Worm (Caenorhabditis elegans) whole organism, midembryonic: ENCODE results near the gene sri-42.
"Not testable (repeated sequence)": the region's sequence is repeated elsewhere in the genome, so short reads cannot be mapped to it uniquely, and the experiment has no call there.

ENCODE experiments used
- T22C8.4 ChIP-seq: fragments of 200-800 bp; sonication (Bioruptor generic); IDR thresholded peaks from 2 replicates; pipeline ENCODE4 v1.3.6; 2022; ENCODE audit warnings: missing genetic modification characterization, missing compliant biosample characterization
- cog-1 ChIP-seq: sonication (generic microtip); optimal IDR thresholded peaks from 2 replicates; lab custom pipeline; 2016; ENCODE audit warnings: missing genetic modification characterization, missing compliant biosample characterization
- flt-1 ChIP-seq: fragments of 200-800 bp; sonication (Bioruptor generic); IDR thresholded peaks from 2 replicates; pipeline ENCODE4 v1.3.6; 2022; ENCODE audit warnings: missing genetic modification characterization, missing compliant biosample characterization
- klf-2 ChIP-seq: fragments of 200-800 bp; sonication (Bioruptor generic); conservative IDR thresholded peaks from 2 replicates; pipeline ENCODE4 v1.3.6; 2022; ENCODE audit warnings: missing genetic modification reagents, missing genetic modification characterization, missing compliant biosample characterization
- med-1 ChIP-seq: sonication (generic microtip); optimal IDR thresholded peaks from 2 replicates; lab custom pipeline; 2017; ENCODE audit warnings: missing genetic modification characterization, mild to moderate bottlenecking, missing compliant biosample characterization, antibody characterized with exemption, missing genetic modification reagents; ENCODE audit not compliant: insufficient read depth
- ref-1 ChIP-seq: fragments of 200-800 bp; sonication (Bioruptor generic); conservative IDR thresholded peaks from 2 replicates; pipeline ENCODE4 v1.3.6; 2022; ENCODE audit warnings: missing genetic modification reagents, missing genetic modification characterization, missing compliant biosample characterization
- tab-1 ChIP-seq: fragments of 200-800 bp; sonication (Bioruptor generic); IDR thresholded peaks from 2 replicates; pipeline ENCODE4 v1.3.6; 2022; ENCODE audit warnings: missing genetic modification characterization, missing compliant biosample characterization
- ztf-23 ChIP-seq: fragments of 200-800 bp; sonication (Bioruptor generic); IDR thresholded peaks from 2 replicates; pipeline ENCODE4 v1.3.6; 2022; ENCODE audit warnings: missing genetic modification reagents, missing genetic modification characterization, missing compliant biosample characterization
- ztf-29 ChIP-seq: fragments of 200-800 bp; sonication (Bioruptor generic); IDR thresholded peaks from 2 replicates; pipeline ENCODE4 v1.3.6; 2022; ENCODE audit warnings: missing genetic modification reagents, missing genetic modification characterization, missing compliant biosample characterization

The sri-42 gene

DNA sequence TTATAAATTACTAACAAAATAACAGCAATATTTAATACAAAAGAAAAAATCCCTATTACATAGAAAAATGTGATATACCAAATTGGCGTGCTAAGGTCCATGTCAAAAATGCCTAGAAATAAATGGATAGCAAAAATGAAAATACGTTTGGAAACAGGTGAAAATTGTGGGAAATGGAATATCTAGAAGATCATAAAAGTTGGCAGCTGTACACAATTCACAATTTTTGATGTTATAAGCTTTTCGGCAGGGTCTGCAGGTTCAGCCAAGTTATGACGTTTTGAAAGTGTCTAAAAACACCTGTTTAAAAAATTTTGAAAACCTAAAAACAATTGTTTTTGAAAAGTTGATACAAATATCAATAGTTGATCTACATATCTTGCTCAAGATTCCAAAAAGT lies at the start of gene sri-42:
Gene sri-42 (minus strand): TSS at position 101 of the 400 bp plus-strand sequence.
- TF ChIP-seq ref-1 (GFP tag; lab: Robert Waterston, UW); tab-1 (GFP tag; lab: Robert Waterston, UW); klf-2: not testable (repeated sequence)

- TF ChIP-seq klf-2; med-1 (GFP tag; lab: Kevin White, UChicago); ztf-23 (GFP tag; lab: Robert Waterston, UW): not testable (repeated sequence)
Observed at ce11 chrII:3191544-3191943, 48.8 kb upstream of the sri-42 start, which contains the start of gene Y27F2A.9. TSS of gene Y27F2A.9 (minus strand) at chrII:3191644.

- TF ChIP-seq klf-2; ztf-29; med-1 (GFP tag; lab: Kevin White, UChicago): not testable (repeated sequence)
Observed at ce11 chrII:3189038-3189437, 46.3 kb upstream of the sri-42 start, which contains the start of gene Y27F2A.11. TSS of gene Y27F2A.11 (plus strand) at chrII:3189338.

DNA sequence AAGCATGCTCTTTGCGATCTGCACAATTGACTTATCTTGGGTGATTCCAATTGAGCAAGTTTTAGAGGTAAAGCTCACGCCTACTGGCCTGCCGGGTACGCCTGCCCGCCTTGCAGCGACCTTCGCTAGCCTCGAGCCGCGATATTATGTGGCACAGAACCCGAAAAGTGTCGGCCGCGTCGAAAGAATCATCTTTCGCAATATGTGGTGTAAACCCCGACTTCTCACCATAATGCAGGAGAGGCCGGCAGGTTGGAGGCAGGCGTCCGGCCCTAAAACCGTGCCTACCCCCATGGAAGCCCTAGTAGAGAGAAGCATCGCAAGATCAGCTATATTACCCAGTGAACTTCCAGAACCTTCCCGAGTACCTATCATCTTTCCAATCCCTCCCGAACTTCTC lies 43.1 kb upstream of the sri-42 start:
- no peak for TF ChIP-seq T22C8.4 (GFP tag; lab: Robert Waterston, UW)
- TF ChIP-seq tab-1 (GFP tag; lab: Robert Waterston, UW): no peak
- no peak for TF ChIP-seq klf-2
- no peak for TF ChIP-seq ztf-23 (GFP tag; lab: Robert Waterston, UW)
- TF ChIP-seq cog-1: no peak
- TF ChIP-seq med-1 (GFP tag; lab: Kevin White, UChicago): no peak
- no peak for TF ChIP-seq flt-1 (GFP tag; lab: Robert Waterston, UW)
- no peak for TF ChIP-seq ref-1 (GFP tag; lab: Robert Waterston, UW)
- no peak for TF ChIP-seq ztf-29

- not testable (repeated sequence) for TF ChIP-seq ref-1 (GFP tag; lab: Robert Waterston, UW); T22C8.4 (GFP tag; lab: Robert Waterston, UW); med-1 (GFP tag; lab: Kevin White, UChicago)
Observed at ce11 chrII:3184858-3185257, 42.1 kb upstream of the sri-42 start, which contains the start of gene sri-78. TSS of gene sri-78 (plus strand) at chrII:3185158.

DNA sequence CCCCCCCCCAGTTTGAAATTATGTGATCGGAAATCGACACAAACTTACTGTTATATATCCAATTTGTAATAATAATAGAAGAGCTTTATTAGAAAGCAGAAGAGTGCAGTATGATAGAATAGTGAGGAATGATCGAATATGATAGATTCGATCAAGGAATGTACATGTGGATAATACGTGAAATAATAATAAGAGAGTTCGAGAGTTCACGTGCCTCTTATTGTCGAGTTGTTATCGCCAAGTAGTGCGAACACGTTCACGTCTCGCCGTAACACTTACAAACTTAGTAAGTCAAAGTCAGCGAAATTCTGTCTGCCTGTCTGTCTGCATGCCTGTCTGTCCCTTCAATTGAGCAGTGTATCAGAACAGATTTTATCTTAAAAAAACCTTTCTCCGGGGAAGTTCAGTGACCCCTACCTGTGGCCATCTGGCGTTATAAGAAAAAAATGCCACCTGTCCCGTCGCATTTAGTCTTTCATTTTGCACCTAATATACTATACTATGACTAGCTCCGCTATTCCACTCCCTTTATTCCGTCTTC lies 40.6 kb upstream of the sri-42 start, which contains the start of the genes Y27F2A.6 and Y27F2A.8:
Gene Y27F2A.6 (minus strand): TSS at position 101 of the 541 bp plus-strand sequence.
Gene Y27F2A.8 (plus strand): TSS at position 491 of the 541 bp plus-strand sequence.
- TF ChIP-seq med-1 (GFP tag; lab: Kevin White, UChicago); flt-1 (GFP tag; lab: Robert Waterston, UW); ztf-23 (GFP tag; lab: Robert Waterston, UW): not testable (repeated sequence)

DNA sequence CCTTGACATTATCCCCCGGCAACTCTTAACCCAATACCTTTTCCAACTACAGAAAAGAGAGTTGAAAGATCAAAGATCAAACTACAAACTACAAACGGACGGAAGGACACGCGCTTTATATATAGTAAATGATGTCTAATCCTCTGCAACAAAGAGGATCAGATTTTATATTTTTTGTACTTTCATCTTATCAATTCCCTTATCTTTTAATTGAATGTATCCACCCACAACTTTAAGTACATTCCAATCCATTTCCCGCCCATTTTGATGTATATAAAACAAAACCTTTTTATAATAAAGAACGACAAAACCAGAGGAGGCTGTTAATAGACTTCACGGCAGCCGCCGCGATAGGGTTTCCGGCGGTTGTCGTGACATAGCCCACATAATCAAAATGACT lies 34.9 kb upstream of the sri-42 start, which contains the start of gene sri-40:
Gene sri-40 (plus strand): TSS at position 301 of the 400 bp plus-strand sequence.
- not testable (repeated sequence) for TF ChIP-seq cog-1; flt-1 (GFP tag; lab: Robert Waterston, UW); T22C8.4 (GFP tag; lab: Robert Waterston, UW)

DNA sequence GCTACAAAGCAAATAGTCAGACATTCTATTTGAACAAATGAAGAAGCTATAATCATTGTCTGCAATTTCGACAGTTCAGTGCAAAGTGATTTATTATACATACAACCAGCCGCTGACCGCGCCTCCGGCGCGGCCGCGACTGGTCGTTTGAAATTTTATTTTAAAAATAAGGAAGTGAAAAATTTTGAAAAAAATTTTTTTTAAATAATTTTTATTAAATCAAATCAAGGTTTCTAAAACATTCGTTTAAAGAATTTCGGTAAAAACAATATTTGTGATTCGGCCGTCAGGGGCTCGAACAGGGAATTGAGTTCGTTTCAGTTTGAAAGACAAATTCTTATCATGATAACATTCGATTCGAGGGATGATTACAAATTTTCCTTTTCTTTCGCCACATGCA lies 29.4 kb upstream of the sri-42 start, which contains the start of gene Y27F2A.10:
Gene Y27F2A.10 (minus strand): TSS at position 101 of the 400 bp plus-strand sequence.
- TF ChIP-seq ztf-23 (GFP tag; lab: Robert Waterston, UW): no peak
- TF ChIP-seq klf-2: no peak
- TF ChIP-seq cog-1: no peak
- no peak for TF ChIP-seq T22C8.4 (GFP tag; lab: Robert Waterston, UW)
- TF ChIP-seq med-1 (GFP tag; lab: Kevin White, UChicago): no peak
- no peak for TF ChIP-seq ref-1 (GFP tag; lab: Robert Waterston, UW)

- TF ChIP-seq med-1 (GFP tag; lab: Kevin White, UChicago) (no peak), ref-1 (GFP tag; lab: Robert Waterston, UW) (no peak), ztf-29 (no peak)
Observed at ce11 chrII:3170089-3170488, 27.3 kb upstream of the sri-42 start, which contains the start of gene fbxc-55. TSS of gene fbxc-55 (minus strand) at chrII:3170189.

DNA sequence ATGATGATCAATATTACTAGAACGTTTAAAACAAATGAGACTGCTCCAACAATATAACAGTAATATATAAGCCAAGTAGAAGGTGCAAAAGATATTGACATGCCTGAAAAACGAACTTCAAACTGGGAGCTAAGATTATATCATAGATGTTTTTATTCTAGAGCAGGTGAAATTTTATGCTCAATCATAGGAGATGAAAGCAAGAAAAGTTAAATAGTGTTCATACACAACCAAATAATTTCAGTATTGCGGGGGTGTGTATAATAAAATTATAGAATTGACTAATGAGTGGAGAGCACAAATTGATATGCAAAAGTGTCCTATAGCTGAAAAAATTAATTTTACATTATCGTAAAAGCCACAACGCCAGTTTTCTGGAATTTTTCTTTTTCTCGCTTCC lies 16.2 kb upstream of the sri-42 start, which contains the start of gene sri-34:
Gene sri-34 (minus strand): TSS at position 101 of the 400 bp plus-strand sequence.
- TF ChIP-seq ztf-29 (no peak), T22C8.4 (GFP tag; lab: Robert Waterston, UW) (no peak), tab-1 (GFP tag; lab: Robert Waterston, UW) (no peak), ref-1 (GFP tag; lab: Robert Waterston, UW) (no peak), ztf-23 (GFP tag; lab: Robert Waterston, UW) (no peak), cog-1 (no peak), flt-1 (GFP tag; lab: Robert Waterston, UW) (no peak), klf-2 (no peak), med-1 (GFP tag; lab: Kevin White, UChicago) (no peak)

DNA sequence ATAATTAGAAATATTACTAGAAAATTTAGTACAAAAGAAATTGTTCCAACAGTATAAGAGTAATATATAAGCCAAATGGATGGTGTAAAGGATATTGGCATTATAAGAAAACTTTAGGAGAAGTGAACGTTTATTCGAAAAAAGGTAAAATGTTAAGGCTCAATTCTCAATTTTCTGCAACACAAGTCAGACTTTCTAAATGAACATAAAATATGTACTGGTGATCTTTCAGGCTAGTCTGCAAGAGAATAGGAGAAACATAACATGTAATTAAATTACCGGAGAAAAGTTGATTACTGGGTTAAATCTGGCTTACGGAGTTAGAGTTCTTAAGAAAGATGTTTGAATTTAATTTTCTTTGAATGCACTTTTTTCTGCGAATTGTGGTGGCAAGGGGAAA lies 14.0 kb upstream of the sri-42 start, which contains the start of gene sri-33:
Gene sri-33 (minus strand): TSS at position 101 of the 400 bp plus-strand sequence.
- TF ChIP-seq ref-1 (GFP tag; lab: Robert Waterston, UW) (no peak), klf-2 (no peak), T22C8.4 (GFP tag; lab: Robert Waterston, UW) (no peak), ztf-23 (GFP tag; lab: Robert Waterston, UW) (no peak), tab-1 (GFP tag; lab: Robert Waterston, UW) (no peak), ztf-29 (no peak), med-1 (GFP tag; lab: Kevin White, UChicago) (no peak)
